Fruit fly (Drosophila melanogaster) whole organism: ENCODE results near the gene Eig71Ed.

Experiments used
- CG8478 ChIP-seq: fragments of >200 bp; optimal IDR thresholded peaks from 2 replicates; lab custom pipeline; 2018; ENCODE audit warnings: inconsistent platforms
- Dll ChIP-seq: fragments of >200 bp; optimal IDR thresholded peaks from 2 replicates; lab custom pipeline; 2017
- EcR ChIP-seq, 2 experiments: fragments of >200 bp; optimal IDR thresholded peaks; 2 replicates each; lab custom pipeline; 2017; ENCODE audit warnings: missing biosample characterization in 2 of 2, missing genetic modification characterization in 2 of 2, missing genetic modification reagents in 2 of 2
- pan ChIP-seq: fragments of >200 bp; optimal IDR thresholded peaks from 2 replicates; lab custom pipeline; 2017
- psq ChIP-seq: fragments of >200 bp; optimal IDR thresholded peaks from 2 replicates; lab custom pipeline; 2017
- usp ChIP-seq: fragments of >200 bp; optimal IDR thresholded peaks from 2 replicates; lab custom pipeline; 2017; ENCODE audit warnings: missing biosample characterization, missing genetic modification characterization, mixed read lengths

Gene Eig71Ed

dm6 chr3L:15652154-15652553 is at the start of gene Eig71Ed, which contains the start of gene Eig71Ec:
TSS of gene Eig71Ed (plus strand) at chr3L:15652537.
TSS of gene Eig71Ec (minus strand) at chr3L:15652254.
- no peak for TF ChIP-seq usp (GFP tag; lab: Kevin White, UChicago)
- TF ChIP-seq psq: no peak

dm6 chr3L:15604979-15605378 is 47.4 kb upstream of the Eig71Ed start:
- TF ChIP-seq EcR (GFP tag; optimal IDR thresholded peaks at IDR 0.05; lab: Kevin White, UChicago) (no peak), psq (no peak), pan (no peak), Dll (lab: Kevin White, UChicago) (no peak), usp (GFP tag; lab: Kevin White, UChicago) (no peak), CG8478 (lab: Kevin White, UChicago) (no peak)

DNA sequence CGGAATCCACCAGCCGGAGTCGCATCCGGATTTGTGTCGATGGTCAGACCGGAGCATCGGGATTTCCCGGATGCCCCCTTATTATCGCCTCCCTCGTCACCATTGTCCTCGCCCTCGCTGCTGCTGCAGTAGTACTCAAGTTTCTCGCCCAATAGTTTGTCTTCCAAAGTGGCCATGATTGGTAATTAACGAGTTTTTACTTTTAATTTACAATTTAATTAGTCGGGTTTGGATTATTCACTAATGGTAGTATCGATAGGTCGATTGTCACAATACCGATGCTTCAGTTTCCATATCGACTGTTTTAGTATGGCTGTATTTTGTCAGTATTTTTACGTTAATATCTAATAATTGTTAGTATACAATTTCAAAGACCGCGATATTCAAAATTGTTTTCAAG is 42.2 kb upstream of the Eig71Ed start, which contains the start of gene CG7650:
TSS of gene CG7650 (minus strand) at position 278 of the 400 bp plus-strand sequence.
- TF ChIP-seq usp (GFP tag; lab: Kevin White, UChicago) (no peak), pan (no peak)

- TF ChIP-seq Dll (lab: Kevin White, UChicago) (no peak), psq (no peak), CG8478 (lab: Kevin White, UChicago) (no peak), EcR (GFP tag; optimal IDR thresholded peaks at IDR 0.05; lab: Kevin White, UChicago) (no peak), usp (GFP tag; lab: Kevin White, UChicago) (no peak), pan (no peak)
Observed at dm6 chr3L:15612728-15613127, 39.6 kb upstream of the Eig71Ed start, which contains the start of gene CG13449. TSS of gene CG13449 (minus strand) at chr3L:15612828.

dm6 chr3L:15616490-15616889 is 35.8 kb upstream of the Eig71Ed start:
- TF ChIP-seq pan: no peak
- no peak for TF ChIP-seq Dll (lab: Kevin White, UChicago)
- no peak for TF ChIP-seq CG8478 (lab: Kevin White, UChicago)

- TF ChIP-seq CG8478 (lab: Kevin White, UChicago) (no peak), EcR (GFP tag; optimal IDR thresholded peaks at IDR 0.05; lab: Kevin White, UChicago) (no peak), psq (no peak), pan (no peak), Dll (lab: Kevin White, UChicago) (no peak), usp (GFP tag; lab: Kevin White, UChicago) (no peak)
Observed at dm6 chr3L:15616900-15617299, 35.4 kb upstream of the Eig71Ed start.

- TF ChIP-seq pan (no peak), usp (GFP tag; lab: Kevin White, UChicago) (no peak), Dll (lab: Kevin White, UChicago) (peak; percentile 84)
Observed at dm6 chr3L:15619626-15620247, 32.6 kb upstream of the Eig71Ed start, which contains the start of gene Phs. TSS of gene Phs (plus strand) at chr3L:15619901.

dm6 chr3L:15624097-15624496 is 28.2 kb upstream of the Eig71Ed start:
- TF ChIP-seq psq: no peak

dm6 chr3L:15624944-15625610 is 27.3 kb upstream of the Eig71Ed start:
- TF ChIP-seq pan: no peak
- TF ChIP-seq usp (GFP tag; lab: Kevin White, UChicago): no peak
- no peak for TF ChIP-seq EcR (GFP tag; optimal IDR thresholded peaks at IDR 0.05; lab: Kevin White, UChicago)
- no peak for TF ChIP-seq Dll (lab: Kevin White, UChicago)
- no peak for TF ChIP-seq psq
- TF ChIP-seq CG8478 (lab: Kevin White, UChicago): no peak

dm6 chr3L:15625676-15626414 is 26.5 kb upstream of the Eig71Ed start:
- peak; percentile 43 to 81 for TF ChIP-seq EcR (GFP tag; optimal IDR thresholded peaks at IDR 0.05; lab: Kevin White, UChicago)
- no peak for TF ChIP-seq psq

DNA sequence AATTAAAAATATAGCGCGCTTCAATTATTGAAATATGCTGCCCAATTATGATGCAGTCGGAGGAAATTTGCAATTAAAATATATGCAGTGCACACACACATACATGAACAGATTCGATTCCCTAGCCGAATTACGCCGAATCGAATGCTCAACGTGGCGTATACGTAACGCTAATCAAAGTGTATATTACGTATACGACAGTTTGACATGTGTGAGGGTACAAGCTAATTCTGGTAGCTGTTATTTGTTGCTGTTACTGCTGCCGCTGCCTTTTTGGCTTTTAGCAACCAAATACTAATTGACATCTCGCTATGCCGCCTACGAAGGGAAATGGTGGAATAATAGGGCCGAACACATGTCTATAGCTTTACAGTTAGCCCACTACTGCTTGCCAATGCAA is 25.0 kb upstream of the Eig71Ed start:
- TF ChIP-seq CG8478 (lab: Kevin White, UChicago) (no peak), Dll (lab: Kevin White, UChicago) (no peak), pan (no peak), EcR (GFP tag; optimal IDR thresholded peaks at IDR 0.05; lab: Kevin White, UChicago) (no peak), usp (GFP tag; lab: Kevin White, UChicago) (no peak), psq (no peak)

- no peak for TF ChIP-seq psq
- TF ChIP-seq CG8478 (lab: Kevin White, UChicago): no peak
- no peak for TF ChIP-seq usp (GFP tag; lab: Kevin White, UChicago)
- TF ChIP-seq pan: no peak
- no peak for TF ChIP-seq Dll (lab: Kevin White, UChicago)
- TF ChIP-seq EcR (GFP tag; optimal IDR thresholded peaks at IDR 0.05; lab: Kevin White, UChicago): no peak
Observed at dm6 chr3L:15631067-15631466, 21.3 kb upstream of the Eig71Ed start.

dm6 chr3L:15632653-15633052 is 19.7 kb upstream of the Eig71Ed start:
- TF ChIP-seq CG8478 (lab: Kevin White, UChicago): no peak
- TF ChIP-seq usp (GFP tag; lab: Kevin White, UChicago): no peak
- TF ChIP-seq pan: no peak
- TF ChIP-seq EcR (GFP tag; optimal IDR thresholded peaks at IDR 0.05; lab: Kevin White, UChicago): no peak
- no peak for TF ChIP-seq psq
- no peak for TF ChIP-seq Dll (lab: Kevin White, UChicago)
